Fruit fly (Drosophila melanogaster) whole organism, embryonic: ENCODE measurements around the gene Ucp4A.

ENCODE experiments used
- Ada2b ChIP-seq: fragments of 200-800 bp; sonication (Bioruptor generic); IDR thresholded peaks from 2 replicates; pipeline ENCODE4 v1.3.6; 2022; ENCODE audit warnings: missing biosample characterization, missing genetic modification characterization
- CG10431 ChIP-seq: fragments of 200-800 bp; sonication (Bioruptor generic); optimal IDR thresholded peaks from 3 replicates; lab custom pipeline; 2018; ENCODE audit warnings: missing biosample characterization, mild to moderate bottlenecking, missing genetic modification characterization
- CG10543 ChIP-seq: fragments of 200-800 bp; sonication (Bioruptor generic); optimal IDR thresholded peaks from 3 replicates; lab custom pipeline; 2017; ENCODE audit warnings: missing biosample characterization, mild to moderate bottlenecking, missing genetic modification characterization, moderate library complexity
- CG13287 ChIP-seq: fragments of 200-800 bp; sonication (Bioruptor generic); IDR thresholded peaks from 2 replicates; pipeline ENCODE4 v1.3.6; 2022; ENCODE audit warnings: missing biosample characterization, missing genetic modification characterization; ENCODE audit not compliant: partially characterized antibody
- CG14050 ChIP-seq: fragments of 200-800 bp; sonication (Bioruptor generic); IDR thresholded peaks from 3 replicates; pipeline ENCODE4 v1.3.6; 2022; ENCODE audit warnings: missing biosample characterization, missing genetic modification characterization
- CG15011 ChIP-seq: fragments of 200-800 bp; sonication (Bioruptor generic); optimal IDR thresholded peaks from 3 replicates; lab custom pipeline; 2018; ENCODE audit warnings: missing biosample characterization, mild to moderate bottlenecking, missing genetic modification characterization
- CG15696 ChIP-seq: fragments of 200-800 bp; sonication (Bioruptor generic); optimal IDR thresholded peaks from 2 replicates; lab custom pipeline; 2019; ENCODE audit warnings: missing biosample characterization, mild to moderate bottlenecking, missing genetic modification characterization, moderate library complexity
- CG1603 ChIP-seq: fragments of 200-800 bp; sonication (Bioruptor generic); optimal IDR thresholded peaks from 2 replicates; lab custom pipeline; 2019; ENCODE audit warnings: missing biosample characterization, mild to moderate bottlenecking, missing genetic modification characterization, moderate library complexity
- CG16813 ChIP-seq: fragments of 200-800 bp; sonication (Bioruptor generic); IDR thresholded peaks from 3 replicates; pipeline ENCODE4 v1.3.6; 2022; ENCODE audit warnings: missing biosample characterization, missing genetic modification characterization; ENCODE audit not compliant: partially characterized antibody
- CG17568 ChIP-seq: fragments of 200-800 bp; sonication (Bioruptor generic); optimal IDR thresholded peaks from 2 replicates; lab custom pipeline; 2018; ENCODE audit warnings: missing biosample characterization, mild to moderate bottlenecking, missing genetic modification characterization, moderate library complexity
- CG18262 ChIP-seq: fragments of 200-800 bp; optimal IDR thresholded peaks from 3 replicates; lab custom pipeline; 2019; ENCODE audit warnings: missing biosample characterization, mild to moderate bottlenecking, missing genetic modification characterization, moderate library complexity
- CG30403 ChIP-seq: fragments of 200-800 bp; sonication (Bioruptor generic); optimal IDR thresholded peaks from 3 replicates; lab custom pipeline; 2016; ENCODE audit warnings: missing biosample characterization, missing genetic modification characterization
- CG34376 ChIP-seq: fragments of 200-800 bp; sonication (Bioruptor generic); optimal IDR thresholded peaks from 2 replicates; lab custom pipeline; 2018; ENCODE audit warnings: missing biosample characterization, mild to moderate bottlenecking, missing genetic modification characterization
- CG42726 ChIP-seq: fragments of 200-800 bp; sonication (Bioruptor generic); IDR thresholded peaks from 2 replicates; pipeline ENCODE4 v1.3.6; 2022; ENCODE audit warnings: missing biosample characterization, missing genetic modification characterization; ENCODE audit not compliant: partially characterized antibody
- CG4730 ChIP-seq: fragments of 200-800 bp; sonication (Bioruptor generic); IDR thresholded peaks from 2 replicates; pipeline ENCODE4 v1.3.6; 2022; ENCODE audit warnings: missing biosample characterization, missing genetic modification characterization
- CG5953 ChIP-seq: fragments of 200-800 bp; sonication (Bioruptor generic); IDR thresholded peaks from 2 replicates; pipeline ENCODE4 v1.3.6; 2022; ENCODE audit warnings: missing biosample characterization, missing genetic modification characterization
- CG6654 ChIP-seq: fragments of 200-800 bp; sonication (Bioruptor generic); optimal IDR thresholded peaks from 2 replicates; lab custom pipeline; 2017; ENCODE audit warnings: missing biosample characterization, mild to moderate bottlenecking, missing genetic modification characterization
- CG8089 ChIP-seq: fragments of 200-800 bp; sonication (Bioruptor generic); optimal IDR thresholded peaks from 3 replicates; lab custom pipeline; 2016; ENCODE audit warnings: missing biosample characterization, missing genetic modification characterization
- Chrac-16 ChIP-seq: fragments of 200-800 bp; sonication (Bioruptor generic); optimal IDR thresholded peaks from 3 replicates; lab custom pipeline; 2016; ENCODE audit warnings: missing biosample characterization, missing genetic modification characterization
- CkIIα-i1 ChIP-seq: fragments of 200-800 bp; sonication (Bioruptor generic); IDR thresholded peaks from 2 replicates; pipeline ENCODE4 v1.3.6; 2022; ENCODE audit warnings: missing biosample characterization, missing genetic modification characterization
- HHEX ChIP-seq: fragments of 200-800 bp; sonication (Bioruptor generic); optimal IDR thresholded peaks from 3 replicates; lab custom pipeline; 2017; ENCODE audit warnings: missing biosample characterization, mild to moderate bottlenecking, missing genetic modification characterization, missing genetic modification reagents
- NFAT ChIP-seq: fragments of 200-800 bp; sonication (Bioruptor generic); IDR thresholded peaks from 2 replicates; pipeline ENCODE4 v1.3.6; 2022; ENCODE audit warnings: missing biosample characterization, missing genetic modification characterization
- Oli ChIP-seq: fragments of 200-800 bp; sonication (Bioruptor generic); optimal IDR thresholded peaks from 2 replicates; lab custom pipeline; 2018; ENCODE audit warnings: missing biosample characterization, mild to moderate bottlenecking, missing genetic modification characterization, moderate library complexity
- Optix ChIP-seq: fragments of 200-800 bp; sonication (Bioruptor generic); IDR thresholded peaks from 3 replicates; pipeline ENCODE4 v1.3.6; 2022; ENCODE audit warnings: missing biosample characterization, missing genetic modification characterization
- Ravus ChIP-seq: fragments of 200-800 bp; sonication (Bioruptor generic); IDR thresholded peaks from 2 replicates; pipeline ENCODE4 v1.3.6; 2022; ENCODE audit warnings: missing biosample characterization, missing genetic modification characterization
- Sin3A ChIP-seq: fragments of >200 bp; optimal IDR thresholded peaks from 2 replicates; lab custom pipeline; 2018
- Taf1 ChIP-seq: fragments of 200-800 bp; sonication (Bioruptor generic); IDR thresholded peaks from 2 replicates; pipeline ENCODE4 v1.3.6; 2022; ENCODE audit warnings: missing biosample characterization, missing genetic modification characterization
- Xbp1 ChIP-seq: fragments of 200-800 bp; sonication (Bioruptor generic); optimal IDR thresholded peaks from 3 replicates; lab custom pipeline; 2016; ENCODE audit warnings: missing biosample characterization, mild to moderate bottlenecking, missing genetic modification characterization
- ci ChIP-seq: fragments of 200-800 bp; sonication (Bioruptor generic); IDR thresholded peaks from 3 replicates; pipeline ENCODE4 v1.3.6; 2022; ENCODE audit warnings: missing biosample characterization, missing genetic modification characterization
- crc ChIP-seq: fragments of 200-800 bp; sonication (Bioruptor generic); optimal IDR thresholded peaks from 2 replicates; lab custom pipeline; 2016; ENCODE audit warnings: missing biosample characterization, missing genetic modification characterization
- croc ChIP-seq: fragments of 200-800 bp; sonication (Bioruptor generic); conservative IDR thresholded peaks from 3 replicates; pipeline ENCODE4 v1.3.6; 2022; ENCODE audit warnings: missing biosample characterization, missing genetic modification characterization
- dysf ChIP-seq: fragments of 200-800 bp; sonication (Bioruptor generic); IDR thresholded peaks from 3 replicates; pipeline ENCODE4 v1.3.6; 2022; ENCODE audit warnings: missing biosample characterization, missing genetic modification characterization
- fu2 ChIP-seq: fragments of 200-800 bp; sonication (Bioruptor generic); optimal IDR thresholded peaks from 2 replicates; lab custom pipeline; 2016; ENCODE audit warnings: missing biosample characterization, missing genetic modification characterization
- gcm ChIP-seq: fragments of 200-800 bp; sonication (Bioruptor generic); optimal IDR thresholded peaks from 2 replicates; lab custom pipeline; 2019; ENCODE audit warnings: missing biosample characterization, mild to moderate bottlenecking, missing genetic modification characterization, moderate library complexity
- her ChIP-seq: fragments of 200-800 bp; sonication (Bioruptor generic); optimal IDR thresholded peaks from 2 replicates; lab custom pipeline; 2016; ENCODE audit warnings: missing biosample characterization, missing genetic modification characterization
- kay ChIP-seq: fragments of 200-800 bp; sonication (Bioruptor generic); optimal IDR thresholded peaks from 2 replicates; lab custom pipeline; 2016; ENCODE audit warnings: missing biosample characterization, missing genetic modification characterization
- lmd ChIP-seq: fragments of 200-800 bp; sonication (Bioruptor generic); IDR thresholded peaks from 2 replicates; pipeline ENCODE4 v1.3.6; 2022; ENCODE audit warnings: missing biosample characterization, missing genetic modification characterization
- mam ChIP-seq: fragments of 200-800 bp; sonication (Bioruptor generic); optimal IDR thresholded peaks from 3 replicates; lab custom pipeline; 2016; ENCODE audit warnings: missing biosample characterization, missing genetic modification characterization
- nerfin-1 ChIP-seq: fragments of 200-800 bp; sonication (Bioruptor generic); optimal IDR thresholded peaks from 3 replicates; lab custom pipeline; 2019; ENCODE audit warnings: missing biosample characterization, mild to moderate bottlenecking, missing genetic modification characterization, moderate library complexity
- org-1 ChIP-seq: fragments of 200-800 bp; sonication (Bioruptor generic); optimal IDR thresholded peaks from 2 replicates; lab custom pipeline; 2017; ENCODE audit warnings: missing biosample characterization, missing genetic modification characterization
- otp ChIP-seq: fragments of 200-800 bp; sonication (Bioruptor generic); IDR thresholded peaks from 3 replicates; pipeline ENCODE4, ENCODE4 v1.3.6; 2022; ENCODE audit warnings: missing biosample characterization, missing genetic modification characterization
- pho ChIP-seq: fragments of 200-800 bp; sonication (Bioruptor generic); optimal IDR thresholded peaks from 2 replicates; lab custom pipeline; 2016; ENCODE audit warnings: missing biosample characterization, missing genetic modification characterization
- pzg ChIP-seq: fragments of 200-800 bp; sonication (Bioruptor generic); optimal IDR thresholded peaks from 3 replicates; lab custom pipeline; 2018; ENCODE audit warnings: missing biosample characterization, mild to moderate bottlenecking, missing genetic modification characterization, moderate library complexity
- repo ChIP-seq: fragments of 200-800 bp; sonication (Bioruptor generic); optimal IDR thresholded peaks from 2 replicates; lab custom pipeline; 2016; ENCODE audit warnings: missing biosample characterization, missing genetic modification characterization
- schlank ChIP-seq: fragments of 200-800 bp; sonication (Bioruptor generic); optimal IDR thresholded peaks from 2 replicates; lab custom pipeline; 2018; ENCODE audit warnings: missing biosample characterization, mild to moderate bottlenecking, missing genetic modification characterization
- ssp ChIP-seq: fragments of 200-800 bp; sonication (Bioruptor generic); IDR thresholded peaks from 2 replicates; pipeline ENCODE4 v1.3.6; 2022; ENCODE audit warnings: missing biosample characterization, missing genetic modification characterization
- tll ChIP-seq, 2 experiments: fragments of 200-800 bp in 1 of 2; fragments of >200 bp in 1 of 2; sonication (Bioruptor generic) in 1 of 2; optimal IDR thresholded peaks; 2 replicates each; lab custom pipeline; 2017 to 2019; ENCODE audit warnings: missing biosample characterization in 2 of 2, missing genetic modification characterization in 2 of 2, mild to moderate bottlenecking in 1 of 2, moderate library complexity in 1 of 2
- unc-4 ChIP-seq: fragments of 200-800 bp; sonication (Bioruptor generic); IDR thresholded peaks from 2 replicates; pipeline ENCODE4 v1.3.6; 2022; ENCODE audit warnings: missing biosample characterization, missing genetic modification characterization; ENCODE audit not compliant: partially characterized antibody
- wek ChIP-seq: fragments of 200-800 bp; sonication (Bioruptor generic); optimal IDR thresholded peaks from 3 replicates; lab custom pipeline; 2018; ENCODE audit warnings: missing biosample characterization, mild to moderate bottlenecking, missing genetic modification characterization, moderate library complexity

Ucp4A gene

DNA sequence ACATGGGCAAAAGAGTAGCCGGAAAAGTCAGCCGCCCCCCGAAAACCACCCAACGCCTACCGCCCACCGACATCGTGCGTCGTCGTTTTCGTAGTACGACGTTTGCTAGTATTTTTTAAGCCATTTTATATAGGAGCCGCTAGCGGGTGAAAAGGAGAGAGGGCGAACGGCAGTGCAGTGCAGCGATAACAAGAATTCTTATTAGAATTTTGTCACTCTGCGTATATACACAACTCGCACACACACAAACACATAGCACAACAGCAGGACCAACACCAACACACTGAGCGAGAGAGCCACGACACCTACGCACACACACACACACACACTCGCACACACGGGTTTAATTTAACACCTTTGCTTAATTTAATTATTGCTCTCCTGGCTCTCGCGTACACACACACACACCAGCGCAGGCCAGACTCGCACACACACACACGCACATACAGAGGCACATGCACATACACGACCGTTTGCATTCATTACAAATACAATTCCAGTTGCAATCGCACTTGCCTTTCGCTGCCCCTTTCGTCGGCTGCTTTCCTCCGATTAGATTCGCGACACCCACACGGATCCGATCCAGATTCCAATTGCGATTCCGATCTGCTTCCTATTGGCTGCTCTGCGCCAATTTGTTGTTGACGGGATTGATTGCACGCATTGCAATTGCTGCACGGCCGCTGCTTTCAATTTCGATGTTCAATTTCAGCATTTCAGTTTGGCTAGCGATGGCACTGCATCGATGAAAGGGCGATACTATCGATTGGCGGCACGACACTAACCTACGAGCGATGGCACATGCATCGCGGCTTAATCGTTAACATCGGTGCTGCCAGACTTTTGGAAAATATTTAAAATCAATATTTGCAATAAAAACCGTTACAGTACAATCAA, 17.7 kb upstream of the Ucp4A start, which contains the start of gene Socs16D (continued):
- TF ChIP-seq Oli (tag; lab: Kevin White, UChicago) (no peak), CkIIα-i1 (no peak), Taf1 (GFP tag; lab: Robert Waterston, UW) (no peak), nerfin-1 (tag; lab: Kevin White, UChicago) (no peak), CG18262 (tag; lab: Kevin White, UChicago) (no peak), Chrac-16 (GFP tag; lab: Kevin White, UChicago) (peak; percentile 20), HHEX (GFP tag; lab: Kevin White, UChicago) (no peak), CG5953 (no peak), dysf (no peak), fu2 (GFP tag; lab: Kevin White, UChicago) (no peak), croc (GFP tag; lab: Robert Waterston, UW) (no peak), tll (GFP tag; optimal IDR thresholded peaks at IDR 0.05; lab: Kevin White, UChicago) (peak in 1 of 2 experiments; percentile 12), CG17568 (no peak), CG15696 (peak; percentile 30), CG10431 (no peak), repo (GFP tag; lab: Kevin White, UChicago) (no peak), her (GFP tag; lab: Kevin White, UChicago) (peak; percentile 43), gcm (GFP tag; lab: Kevin White, UChicago) (peak; percentile 10), pho (GFP tag; lab: Kevin White, UChicago) (peak; percentile 48), CG14050 (GFP tag; lab: Robert Waterston, UW) (no peak), ci (peak; percentile 56; the same call in 2 of the 3 replicates), Xbp1 (peak; percentile 35), org-1 (GFP tag; lab: Kevin White, UChicago) (no peak), CG34376 (GFP tag; lab: Kevin White, UChicago) (peak; percentile 40), CG16813 (peak; percentile 98), Optix (GFP tag; lab: Robert Waterston, UW) (no peak), CG1603 (tag; lab: Kevin White, UChicago) (peak; percentile 85), kay (GFP tag; lab: Kevin White, UChicago) (no peak), lmd (peak; percentile 29; the same call in 1 of the 2 replicates), pzg (GFP tag; lab: Kevin White, UChicago) (peak; percentile 94), mam (peak; percentile 68), wek (GFP tag; lab: Kevin White, UChicago) (peak; percentile 5), CG30403 (peak; percentile 38), CG15011 (GFP tag; lab: Kevin White, UChicago) (no peak), crc (GFP tag; lab: Kevin White, UChicago) (peak; percentile 16), otp (GFP tag; lab: Robert Waterston, UW) (no peak), schlank (no peak), Ada2b (no peak), ssp (GFP tag; lab: Robert Waterston, UW) (0 out of 2 replicates have a peak, but pooled peaks have one; percentile 9), Ravus (no peak), CG42726 (peak; percentile 99), CG10543 (GFP tag; lab: Kevin White, UChicago) (no peak), Sin3A (lab: Kevin White, UChicago) (peak; percentile 68), CG13287 (GFP tag; lab: Robert Waterston, UW) (peak; percentile 97), NFAT (GFP tag; lab: Robert Waterston, UW) (peak; percentile 38; the same call in 1 of the 2 replicates), unc-4 (GFP tag; lab: Robert Waterston, UW) (peak; percentile 97), CG8089 (peak; percentile 6), CG6654 (GFP tag; lab: Kevin White, UChicago) (no peak), CG4730 (GFP tag; lab: Robert Waterston, UW) (no peak)
